Fruit fly (Drosophila melanogaster): Measurements from ENCODE around the gene mRpL2.
A peak's percentile ranks its signal among the peaks of the same experiment; 100 is the strongest.

The mRpL2 gene

DNA sequence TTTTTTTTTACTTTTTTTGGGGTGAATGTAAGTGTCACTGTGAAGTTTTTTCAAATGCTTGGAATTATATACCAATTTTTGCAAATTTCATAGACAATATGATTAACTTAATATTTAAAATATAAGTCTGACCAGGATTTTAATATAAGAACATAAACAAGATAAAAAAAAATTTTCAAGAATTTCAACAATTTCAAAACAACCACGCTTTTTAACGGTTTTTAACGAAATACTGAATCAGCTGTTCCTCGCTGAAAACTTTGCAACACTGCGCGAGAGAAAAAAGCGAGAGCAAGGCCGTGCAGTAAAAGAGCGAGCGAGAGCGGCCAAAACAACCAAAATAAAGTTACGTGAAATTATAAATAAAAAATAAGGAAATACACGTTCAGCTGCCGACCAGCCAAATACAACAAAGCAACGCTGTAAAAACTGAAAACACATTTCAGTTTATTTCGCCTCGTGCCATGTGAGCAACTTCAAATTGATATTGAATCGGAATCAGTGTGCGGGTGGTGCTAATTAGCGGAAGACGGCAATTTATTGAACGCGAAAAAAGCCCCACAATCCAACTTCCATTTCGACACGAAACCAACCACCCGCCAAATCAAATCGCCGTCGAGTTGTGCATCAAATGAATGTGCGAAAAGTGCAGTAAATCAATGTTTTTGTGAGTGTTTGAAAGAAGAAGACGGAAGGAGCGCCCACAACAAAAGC lies 24.3 kb upstream of the mRpL2 start, which contains the start of the genes CG46439, Iyd and CG33947 (continued):
- TF ChIP-seq phol (tag; optimal IDR thresholded peaks at IDR 0.05) (no peak), BEAF-32 (GFP tag; optimal IDR thresholded peaks at IDR 0.05) (no peak), CG8388 (GFP tag; optimal IDR thresholded peaks at IDR 0.05) (no peak), Nf-YA (GFP tag; IDR thresholded peaks at IDR 0.05) (no peak), CG2116 (GFP tag; optimal IDR thresholded peaks at IDR 0.05) (peak; percentile 37), Hmr (GFP tag; optimal IDR thresholded peaks at IDR 0.05) (no peak), ind (GFP tag; optimal IDR thresholded peaks at IDR 0.05) (no peak), CG3407 (GFP tag; optimal IDR thresholded peaks at IDR 0.05) (no peak), HLH54F (GFP tag; optimal IDR thresholded peaks at IDR 0.05) (peak; percentile 0), MBD-R2 (GFP tag; IDR thresholded peaks at IDR 0.05) (peak; percentile 28; the same call in 1 of the 2 replicates), CG4360 (GFP tag; IDR thresholded peaks at IDR 0.05) (peak; percentile 38; the same call in 1 of the 2 replicates), pan (optimal IDR thresholded peaks at IDR 0.05) (no peak), pan (GFP tag; optimal IDR thresholded peaks at IDR 0.05 in 1 of 2, IDR thresholded peaks at IDR 0.05 in 1 of 2) (no peak), trem (tag; optimal IDR thresholded peaks at IDR 0.05) (peak; percentile 18), Trl (optimal IDR thresholded peaks at IDR 0.05) (peak; percentile 89 to 92), Trl (GFP tag; optimal IDR thresholded peaks at IDR 0.05) (peak; percentile 60), wdn (GFP tag; IDR thresholded peaks at IDR 0.05) (no peak), Mrtf (GFP tag; IDR thresholded peaks at IDR 0.05) (no peak), CG31388 (GFP tag; optimal IDR thresholded peaks at IDR 0.05) (no peak), CG2129 (GFP tag; IDR thresholded peaks at IDR 0.05; ENCODE audit: partially characterized antibody) (no peak), tgo (GFP tag; IDR thresholded peaks at IDR 0.05) (no peak), CG2712 (tag; optimal IDR thresholded peaks at IDR 0.05) (peak; percentile 5), Drgx (GFP tag; IDR thresholded peaks at IDR 0.05) (peak; percentile 71), pnt (GFP tag; optimal IDR thresholded peaks at IDR 0.05) (no peak), NfI (GFP tag; optimal IDR thresholded peaks at IDR 0.05) (peak; percentile 26), Opbp (GFP tag; IDR thresholded peaks at IDR 0.05; ENCODE audit: partially characterized antibody) (no peak), CG10321 (GFP tag; IDR thresholded peaks at IDR 0.05) (no peak), Elba2 (GFP tag; optimal IDR thresholded peaks at IDR 0.05) (peak; percentile 24), CG10462 (GFP tag; optimal IDR thresholded peaks at IDR 0.05) (no peak), HLH4C (GFP tag; IDR thresholded peaks at IDR 0.05; ENCODE audit: partially characterized antibody) (no peak), sens (GFP tag) (peak; percentile 82), CG11085 (GFP tag; IDR thresholded peaks at IDR 0.05) (no peak), psq (GFP tag; optimal IDR thresholded peaks at IDR 0.05) (no peak), Dbx (GFP tag; IDR thresholded peaks at IDR 0.05) (no peak), repo (GFP tag; optimal IDR thresholded peaks at IDR 0.05) (no peak), crp (GFP tag; optimal IDR thresholded peaks at IDR 0.05) (peak; percentile 70 to 93), gt (GFP tag; IDR thresholded peaks at IDR 0.05) (no peak), Xbp1 (GFP tag; optimal IDR thresholded peaks at IDR 0.05) (no peak), CG6689 (GFP tag; IDR thresholded peaks at IDR 0.05) (peak; percentile 24; the same call in 1 of the 2 replicates), CG12219 (GFP tag; optimal IDR thresholded peaks at IDR 0.05) (no peak), CG11093 (GFP tag; IDR thresholded peaks at IDR 0.05) (no peak), CG14710 (tag; optimal IDR thresholded peaks at IDR 0.05) (no peak), tup (GFP tag; optimal IDR thresholded peaks at IDR 0.05) (no peak), D19B (GFP tag; optimal IDR thresholded peaks at IDR 0.05) (no peak), danr (GFP tag; IDR thresholded peaks at IDR 0.05) (no peak), knrl (GFP tag; IDR thresholded peaks at IDR 0.05; ENCODE audit: partially characterized antibody) (no peak), cato (GFP tag; optimal IDR thresholded peaks at IDR 0.05; ENCODE audit: borderline replicate concordance) (no peak), CG14441 (GFP tag; IDR thresholded peaks at IDR 0.05) (peak; percentile 29; the same call in 1 of the 2 replicates), chif (GFP tag; optimal IDR thresholded peaks at IDR 0.05) (no peak), CG1024 (GFP tag; IDR thresholded peaks at IDR 0.05) (no peak), dpn (GFP tag; optimal IDR thresholded peaks at IDR 0.05) (no peak)

All from whole organism, embryonic.